Fruit fly (Drosophila melanogaster) whole organism, embryonic: ENCODE data around the gene CG45218.
A peak's percentile ranks its signal among the peaks of the same experiment; 100 is the strongest.

Experiments used
- Atf-2 ChIP-seq: fragments of 200-800 bp; sonication (Bioruptor generic); optimal IDR thresholded peaks from 2 replicates; lab custom pipeline; 2016; ENCODE audit warnings: missing biosample characterization, missing genetic modification characterization
- B-H1 ChIP-seq: fragments of 200-800 bp; sonication (Bioruptor generic); IDR thresholded peaks from 3 replicates; pipeline ENCODE4 v1.3.6; 2022; ENCODE audit warnings: missing biosample characterization, missing genetic modification characterization
- Bdp1 ChIP-seq: fragments of 200-800 bp; sonication (Bioruptor generic); optimal IDR thresholded peaks from 3 replicates; lab custom pipeline; 2016; ENCODE audit warnings: missing biosample characterization, missing genetic modification characterization
- CG11723 ChIP-seq: fragments of 200-800 bp; sonication (Bioruptor generic); optimal IDR thresholded peaks from 2 replicates; lab custom pipeline; 2017; ENCODE audit warnings: missing biosample characterization, mild to moderate bottlenecking, missing genetic modification characterization
- CG12155 ChIP-seq: fragments of 200-800 bp; sonication (Bioruptor generic); optimal IDR thresholded peaks from 3 replicates; lab custom pipeline; 2016; ENCODE audit warnings: missing biosample characterization, missing genetic modification characterization
- CG1233 ChIP-seq: fragments of 200-800 bp; sonication (Bioruptor generic); optimal IDR thresholded peaks from 4 replicates; lab custom pipeline; 2018; ENCODE audit warnings: missing biosample characterization, mild to moderate bottlenecking, missing genetic modification characterization
- CG14050 ChIP-seq: fragments of 200-800 bp; sonication (Bioruptor generic); IDR thresholded peaks from 3 replicates; pipeline ENCODE4 v1.3.6; 2022; ENCODE audit warnings: missing biosample characterization, missing genetic modification characterization
- CG1529 ChIP-seq: fragments of 200-800 bp; sonication (Bioruptor generic); optimal IDR thresholded peaks from 3 replicates; lab custom pipeline; 2018; ENCODE audit warnings: missing biosample characterization, missing genetic modification characterization
- CG30020 ChIP-seq: fragments of 200-800 bp; optimal IDR thresholded peaks from 2 replicates; lab custom pipeline; 2019; ENCODE audit warnings: missing biosample characterization, mild to moderate bottlenecking, missing genetic modification characterization, moderate library complexity
- CG34224 ChIP-seq: fragments of 200-800 bp; sonication (Bioruptor generic); IDR thresholded peaks from 3 replicates; pipeline ENCODE4 v1.3.6; 2022; ENCODE audit warnings: missing biosample characterization, missing genetic modification characterization; ENCODE audit not compliant: partially characterized antibody
- CG42726 ChIP-seq: fragments of 200-800 bp; sonication (Bioruptor generic); IDR thresholded peaks from 2 replicates; pipeline ENCODE4 v1.3.6; 2022; ENCODE audit warnings: missing biosample characterization, missing genetic modification characterization; ENCODE audit not compliant: partially characterized antibody
- CG4404 ChIP-seq: fragments of 200-800 bp; sonication (Bioruptor generic); IDR thresholded peaks from 2 replicates; pipeline ENCODE4 v1.3.6; 2022; ENCODE audit warnings: missing biosample characterization, missing genetic modification characterization
- CG4820 ChIP-seq: fragments of 200-800 bp; sonication (Bioruptor generic); optimal IDR thresholded peaks from 3 replicates; lab custom pipeline; 2016; ENCODE audit warnings: missing biosample characterization, missing genetic modification characterization
- CG6254 ChIP-seq: fragments of 200-800 bp; sonication (Bioruptor generic); optimal IDR thresholded peaks from 3 replicates; lab custom pipeline; 2017; ENCODE audit warnings: mild to moderate bottlenecking, missing biosample characterization, missing genetic modification reagents, missing genetic modification characterization
- CG7357 ChIP-seq: fragments of 200-800 bp; sonication (Bioruptor generic); IDR thresholded peaks from 3 replicates; pipeline ENCODE4 v1.3.6; 2022; ENCODE audit warnings: missing biosample characterization, missing genetic modification characterization
- CG8281 ChIP-seq: fragments of 200-800 bp; sonication (Bioruptor generic); optimal IDR thresholded peaks from 2 replicates; lab custom pipeline; 2018; ENCODE audit warnings: missing biosample characterization, mild to moderate bottlenecking, missing genetic modification characterization, moderate library complexity
- CG8388 ChIP-seq: fragments of 200-800 bp; sonication (Bioruptor generic); optimal IDR thresholded peaks from 2 replicates; lab custom pipeline; 2019; ENCODE audit warnings: missing biosample characterization, mild to moderate bottlenecking, missing genetic modification characterization, moderate library complexity
- CG8478 ChIP-seq: fragments of >200 bp; optimal IDR thresholded peaks from 2 replicates; lab custom pipeline; 2018
- CG9797 ChIP-seq: fragments of 200-800 bp; sonication (Bioruptor generic); optimal IDR thresholded peaks from 3 replicates; lab custom pipeline; 2018; ENCODE audit warnings: missing biosample characterization, mild to moderate bottlenecking, missing genetic modification characterization
- Drgx ChIP-seq: fragments of 200-800 bp; sonication (Bioruptor generic); IDR thresholded peaks from 2 replicates; pipeline ENCODE4 v1.3.6; 2022; ENCODE audit warnings: missing biosample characterization, missing genetic modification characterization
- Elba2 ChIP-seq: fragments of 200-800 bp; sonication (Bioruptor generic); optimal IDR thresholded peaks from 3 replicates; lab custom pipeline; 2016; ENCODE audit warnings: missing biosample characterization, missing genetic modification characterization
- GATAe ChIP-seq: fragments of 200-800 bp; sonication (Bioruptor generic); conservative IDR thresholded peaks from 2 replicates; pipeline ENCODE4 v1.3.6; 2022; ENCODE audit warnings: missing biosample characterization, missing genetic modification characterization
- MESR4 ChIP-seq: fragments of 200-800 bp; sonication (Bioruptor generic); optimal IDR thresholded peaks from 2 replicates; lab custom pipeline; 2018; ENCODE audit warnings: missing biosample characterization, mild to moderate bottlenecking, missing genetic modification characterization, moderate library complexity
- NfI ChIP-seq: fragments of 200-800 bp; sonication (Bioruptor generic); optimal IDR thresholded peaks from 3 replicates; lab custom pipeline; 2018; ENCODE audit warnings: missing biosample characterization, mild to moderate bottlenecking, missing genetic modification characterization, moderate library complexity
- Optix ChIP-seq: fragments of 200-800 bp; sonication (Bioruptor generic); IDR thresholded peaks from 3 replicates; pipeline ENCODE4 v1.3.6; 2022; ENCODE audit warnings: missing biosample characterization, missing genetic modification characterization
- aop ChIP-seq: fragments of 200-800 bp; sonication (Bioruptor generic); IDR thresholded peaks from 2 replicates; pipeline ENCODE4 v1.3.6; 2022; ENCODE audit warnings: missing biosample characterization, missing genetic modification characterization
- ap ChIP-seq: fragments of 200-800 bp; sonication (Bioruptor generic); IDR thresholded peaks from 2 replicates; pipeline ENCODE4 v1.3.6; 2022; ENCODE audit warnings: missing biosample characterization, missing genetic modification characterization
- ase ChIP-seq: fragments of 200-800 bp; sonication (Bioruptor generic); IDR thresholded peaks from 3 replicates; pipeline ENCODE4 v1.3.6; 2022; ENCODE audit warnings: missing biosample characterization, missing genetic modification characterization
- bcd ChIP-seq: fragments of 200-800 bp; sonication (Bioruptor generic); optimal IDR thresholded peaks from 2 replicates; lab custom pipeline; 2017; ENCODE audit warnings: missing biosample characterization, mild to moderate bottlenecking, missing genetic modification characterization
- crc ChIP-seq: fragments of 200-800 bp; sonication (Bioruptor generic); optimal IDR thresholded peaks from 2 replicates; lab custom pipeline; 2016; ENCODE audit warnings: missing biosample characterization, missing genetic modification characterization
- da ChIP-seq: fragments of 200-800 bp; sonication (Bioruptor generic); optimal IDR thresholded peaks from 2 replicates; lab custom pipeline; 2016; ENCODE audit warnings: missing biosample characterization, missing genetic modification characterization
- dimm ChIP-seq: fragments of 200-800 bp; sonication (Bioruptor generic); IDR thresholded peaks from 2 replicates; pipeline ENCODE4 v1.3.6; 2022; ENCODE audit warnings: missing biosample characterization, missing genetic modification characterization
- gfzf ChIP-seq: fragments of 200-800 bp; sonication (Bioruptor generic); optimal IDR thresholded peaks from 2 replicates; lab custom pipeline; 2016; ENCODE audit warnings: missing biosample characterization, mild to moderate bottlenecking, missing genetic modification characterization, moderate library complexity
- kay ChIP-seq: fragments of 200-800 bp; sonication (Bioruptor generic); optimal IDR thresholded peaks from 2 replicates; lab custom pipeline; 2016; ENCODE audit warnings: missing biosample characterization, missing genetic modification characterization
- mam ChIP-seq: fragments of 200-800 bp; sonication (Bioruptor generic); optimal IDR thresholded peaks from 3 replicates; lab custom pipeline; 2016; ENCODE audit warnings: missing biosample characterization, missing genetic modification characterization
- mld ChIP-seq: fragments of 200-800 bp; sonication (Bioruptor generic); IDR thresholded peaks from 3 replicates; pipeline ENCODE4 v1.3.6; 2022; ENCODE audit warnings: missing biosample characterization, missing genetic modification characterization; ENCODE audit not compliant: partially characterized antibody
- odd ChIP-seq: fragments of 200-800 bp; sonication (Bioruptor generic); optimal IDR thresholded peaks from 2 replicates; lab custom pipeline; 2017; ENCODE audit warnings: missing biosample characterization, mild to moderate bottlenecking, missing genetic modification characterization
- p53 ChIP-seq: fragments of 200-800 bp; sonication (Bioruptor generic); optimal IDR thresholded peaks from 2 replicates; lab custom pipeline; 2016; ENCODE audit warnings: missing biosample characterization, missing genetic modification characterization
- pfk ChIP-seq: fragments of 200-800 bp; sonication (Bioruptor generic); optimal IDR thresholded peaks from 2 replicates; lab custom pipeline; 2018; ENCODE audit warnings: missing biosample characterization, mild to moderate bottlenecking, missing genetic modification characterization, moderate library complexity
- pnt ChIP-seq: fragments of 200-800 bp; sonication (Bioruptor generic); optimal IDR thresholded peaks from 3 replicates; lab custom pipeline; 2016; ENCODE audit warnings: missing biosample characterization, missing genetic modification characterization
- pum ChIP-seq: fragments of 200-800 bp; sonication (Bioruptor generic); optimal IDR thresholded peaks from 2 replicates; lab custom pipeline; 2016; ENCODE audit warnings: missing biosample characterization, missing genetic modification characterization
- sc ChIP-seq, 3 experiments: fragments of >200 bp in 2 of 3; fragments of 200-800 bp in 1 of 3; sonication (Bioruptor generic) in 1 of 3; optimal IDR thresholded peaks; 2 replicates in 2 of 3; 3 replicates in 1 of 3; lab custom pipeline; 2017; ENCODE audit warnings: mild to moderate bottlenecking in 1 of 3, missing biosample characterization in 1 of 3, missing genetic modification characterization in 1 of 3, missing genetic modification reagents in 1 of 3
- scrt ChIP-seq: fragments of 200-800 bp; sonication (Bioruptor generic); optimal IDR thresholded peaks from 2 replicates; lab custom pipeline; 2018; ENCODE audit warnings: missing biosample characterization, mild to moderate bottlenecking, missing genetic modification characterization, moderate library complexity
- sr ChIP-seq: fragments of 200-800 bp; sonication (Bioruptor generic); IDR thresholded peaks from 3 replicates; pipeline ENCODE4 v1.3.6; 2022; ENCODE audit warnings: missing biosample characterization, missing genetic modification characterization
- tap ChIP-seq: fragments of 200-800 bp; optimal IDR thresholded peaks from 3 replicates; lab custom pipeline; 2019; ENCODE audit warnings: missing biosample characterization, mild to moderate bottlenecking, missing genetic modification characterization, moderate library complexity
- unpg ChIP-seq: fragments of 200-800 bp; sonication (Bioruptor generic); optimal IDR thresholded peaks from 3 replicates; lab custom pipeline; 2018; ENCODE audit warnings: missing biosample characterization, mild to moderate bottlenecking, missing genetic modification characterization, moderate library complexity
- vnd ChIP-seq: fragments of 200-800 bp; sonication (Bioruptor generic); IDR thresholded peaks from 3 replicates; pipeline ENCODE4 v1.3.6; 2022; ENCODE audit warnings: missing biosample characterization, missing genetic modification characterization; ENCODE audit not compliant: partially characterized antibody
- vvl ChIP-seq: fragments of 200-800 bp; sonication (Bioruptor generic); IDR thresholded peaks from 2 replicates; pipeline ENCODE4 v1.3.6; 2022; ENCODE audit warnings: missing biosample characterization, missing genetic modification characterization
- zen2 ChIP-seq: fragments of 200-800 bp; sonication (Bioruptor generic); IDR thresholded peaks from 3 replicates; pipeline ENCODE4 v1.3.6; 2022; ENCODE audit warnings: missing biosample characterization, missing genetic modification characterization; ENCODE audit not compliant: partially characterized antibody

The CG45218 gene

dm6 chr3R:15320747-15321085 lies 30.1 kb upstream of the CG45218 start, which contains the start of gene ear (continued):
- peak; percentile 40 for TF ChIP-seq CG9797 (GFP tag; lab: Kevin White, UChicago)
- TF ChIP-seq CG34224 (GFP tag; lab: Robert Waterston, UW): no peak
- TF ChIP-seq gfzf (GFP tag; lab: Kevin White, UChicago): peak; percentile 81
- TF ChIP-seq CG11723: no peak
- no peak for TF ChIP-seq sc (optimal IDR thresholded peaks at IDR 0.05; lab: Kevin White, UChicago)
- TF ChIP-seq sc (GFP tag; optimal IDR thresholded peaks at IDR 0.05; lab: Kevin White, UChicago): no peak
- no peak for TF ChIP-seq mam (GFP tag; lab: Kevin White, UChicago)
- peak; percentile 87 for TF ChIP-seq MESR4 (GFP tag; lab: Kevin White, UChicago)
- no peak for TF ChIP-seq Optix (GFP tag; lab: Robert Waterston, UW)
- TF ChIP-seq B-H1 (GFP tag; lab: Robert Waterston, UW): no peak
- no peak for TF ChIP-seq odd
- TF ChIP-seq vvl (GFP tag; lab: Robert Waterston, UW): no peak
- no peak for TF ChIP-seq da

- TF ChIP-seq CG6254 (GFP tag; lab: Kevin White, UChicago) (no peak), CG8478 (lab: Kevin White, UChicago) (no peak), GATAe (GFP tag; lab: Robert Waterston, UW) (no peak), NfI (GFP tag; lab: Kevin White, UChicago) (peak; percentile 44), CG8388 (GFP tag; lab: Kevin White, UChicago) (peak; percentile 32), bcd (peak; percentile 48), scrt (GFP tag; lab: Kevin White, UChicago) (no peak), CG30020 (tag; lab: Kevin White, UChicago) (peak; percentile 14), CG4820 (GFP tag; lab: Kevin White, UChicago) (peak; percentile 99), pum (GFP tag; lab: Kevin White, UChicago) (peak; percentile 33), aop (peak; percentile 23; the same call in 1 of the 2 replicates), Drgx (peak; percentile 64), Bdp1 (GFP tag; lab: Kevin White, UChicago) (no peak), CG4404 (peak; percentile 34; the same call in 1 of the 2 replicates), kay (GFP tag; lab: Kevin White, UChicago) (no peak), mld (no peak), pfk (GFP tag; lab: Kevin White, UChicago) (no peak), CG1529 (GFP tag; lab: Kevin White, UChicago) (no peak), Atf-2 (GFP tag; lab: Kevin White, UChicago) (no peak), ase (GFP tag; lab: Robert Waterston, UW) (peak; percentile 10; the same call in 1 of the 3 replicates), tap (peak; percentile 9), CG7357 (no peak), pnt (GFP tag; lab: Kevin White, UChicago) (no peak), sr (GFP tag; lab: Robert Waterston, UW) (no peak), Elba2 (GFP tag; lab: Kevin White, UChicago) (no peak), ap (GFP tag; lab: Robert Waterston, UW) (no peak), CG8281 (tag; lab: Kevin White, UChicago) (peak; percentile 38), CG1233 (peak; percentile 41), CG42726 (no peak), crc (GFP tag; lab: Kevin White, UChicago) (peak; percentile 22), p53 (GFP tag; lab: Kevin White, UChicago) (peak; percentile 23), vnd (GFP tag; lab: Robert Waterston, UW) (no peak), unpg (peak; percentile 50), zen2 (GFP tag; lab: Robert Waterston, UW) (no peak), CG14050 (0 out of 3 replicates have a peak, but pooled peaks have one; percentile 30), dimm (GFP tag; lab: Robert Waterston, UW) (no peak), CG12155 (GFP tag; lab: Kevin White, UChicago) (peak; percentile 5)
These were observed 29.5 kb upstream of the CG45218 start, which contains the start of the genes CG6276 and CG44040 for dm6 chr3R:15319912-15320746. Gene CG6276 (minus strand): TSS chr3R:15320069. Gene CG44040 (plus strand): TSS chr3R:15320378.
